Fruit fly (Drosophila melanogaster) whole organism, wandering third instar larva: ENCODE measurements around the gene CG13675.
A peak's percentile ranks its signal among the peaks of the same experiment; 100 is the strongest.

Experiments used
- CG32264 ChIP-seq: fragments of 200-800 bp; sonication (Bioruptor generic); optimal IDR thresholded peaks from 2 replicates; lab custom pipeline; 2016; ENCODE audit warnings: missing biosample characterization, missing genetic modification characterization
- CG9705 ChIP-seq: fragments of 200-800 bp; sonication (Bioruptor generic); optimal IDR thresholded peaks from 2 replicates; lab custom pipeline; 2018; ENCODE audit warnings: missing biosample characterization, mild to moderate bottlenecking, missing genetic modification characterization
- CrebA ChIP-seq: fragments of 200-800 bp; sonication (Bioruptor generic); optimal IDR thresholded peaks from 2 replicates; lab custom pipeline; 2016; ENCODE audit warnings: missing biosample characterization, mild to moderate bottlenecking, missing genetic modification characterization, borderline replicate concordance
- Dfd ChIP-seq: fragments of >200 bp; optimal IDR thresholded peaks from 2 replicates; lab custom pipeline; 2017; ENCODE audit warnings: missing biosample characterization, missing genetic modification characterization
- Dif ChIP-seq: fragments of 200-275, 200-300 bp; sonication (Bioruptor generic); optimal IDR thresholded peaks from 2 replicates; lab custom pipeline; 2018; ENCODE audit warnings: missing biosample characterization, missing genetic modification characterization; ENCODE audit not compliant: partially characterized antibody
- GATAd ChIP-seq: sonication (Bioruptor generic); optimal IDR thresholded peaks from 2 replicates; lab custom pipeline; 2016; ENCODE audit warnings: missing biosample characterization, missing genetic modification characterization
- HLH106 ChIP-seq: fragments of 200-800 bp; optimal IDR thresholded peaks from 3 replicates; lab custom pipeline; 2019; ENCODE audit warnings: missing biosample characterization, mild to moderate bottlenecking, missing genetic modification characterization, moderate library complexity
- Hnf4 ChIP-seq: fragments of 200-800 bp; sonication (Bioruptor generic); optimal IDR thresholded peaks from 2 replicates; lab custom pipeline; 2016; ENCODE audit warnings: missing biosample characterization, mild to moderate bottlenecking, missing genetic modification characterization
- Hr78 ChIP-seq: fragments of >200 bp; optimal IDR thresholded peaks from 2 replicates; lab custom pipeline; 2017; ENCODE audit warnings: missing biosample characterization, missing genetic modification characterization
- Hr83 ChIP-seq: fragments of 200-300 bp; sonication (Bioruptor generic); optimal IDR thresholded peaks from 2 replicates; lab custom pipeline; 2016; ENCODE audit warnings: missing biosample characterization, mild to moderate bottlenecking, missing genetic modification characterization, moderate library complexity; ENCODE audit not compliant: poor library complexity, severe bottlenecking
- Mio ChIP-seq: sonication (Bioruptor generic); optimal IDR thresholded peaks from 2 replicates; lab custom pipeline; 2016; ENCODE audit warnings: missing biosample characterization, missing genetic modification characterization
- OdsH ChIP-seq: fragments of 200-800 bp; sonication (Bioruptor generic); optimal IDR thresholded peaks from 2 replicates; lab custom pipeline; 2016; ENCODE audit warnings: missing biosample characterization, mild to moderate bottlenecking, missing genetic modification characterization
- Rel ChIP-seq, 2 experiments: fragments of 200-800 bp; sonication (Bioruptor generic) in 1 of 2; optimal IDR thresholded peaks; 2 replicates in 1 of 2; 3 replicates in 1 of 2; lab custom pipeline; 2016 to 2019; ENCODE audit warnings: mild to moderate bottlenecking in 2 of 2, missing biosample characterization in 2 of 2, missing genetic modification characterization in 2 of 2, moderate library complexity in 1 of 2
- Sp1 ChIP-seq: fragments of 200-800 bp; sonication (Bioruptor generic); optimal IDR thresholded peaks from 3 replicates; lab custom pipeline; 2019; ENCODE audit warnings: missing biosample characterization, mild to moderate bottlenecking, missing genetic modification characterization, moderate library complexity
- Vsx2 ChIP-seq: fragments of 200-300, 225-300 bp; sonication (Bioruptor generic); optimal IDR thresholded peaks from 2 replicates; lab custom pipeline; 2018; ENCODE audit warnings: missing biosample characterization, missing genetic modification characterization; ENCODE audit not compliant: partially characterized antibody
- br ChIP-seq: fragments of 200-800 bp; sonication (Bioruptor generic); optimal IDR thresholded peaks from 2 replicates; lab custom pipeline; 2016; ENCODE audit warnings: missing biosample characterization, missing genetic modification characterization
- brk ChIP-seq: fragments of 200-800 bp; sonication (Bioruptor generic); optimal IDR thresholded peaks from 2 replicates; lab custom pipeline; 2016; ENCODE audit warnings: missing biosample characterization, mild to moderate bottlenecking, missing genetic modification characterization
- dl ChIP-seq, 2 experiments: fragments of 175-275, 200-275 bp in 1 of 2; fragments of 200-275 bp in 1 of 2; sonication (Bioruptor generic); optimal IDR thresholded peaks; lab custom pipeline; 2018; ENCODE audit warnings: mild to moderate bottlenecking in 2 of 2, missing biosample characterization in 2 of 2, missing genetic modification characterization in 2 of 2, moderate library complexity in 2 of 2; ENCODE audit not compliant: partially characterized antibody in 2 of 2, insufficient read depth in 1 of 2
- dmrt93B ChIP-seq: fragments of 200-800 bp; sonication (Bioruptor generic); optimal IDR thresholded peaks from 2 replicates; lab custom pipeline; 2018; ENCODE audit warnings: missing biosample characterization, mild to moderate bottlenecking, missing genetic modification characterization
- ey ChIP-seq: fragments of 200-800 bp; sonication (Bioruptor generic); optimal IDR thresholded peaks from 2 replicates; lab custom pipeline; 2016; ENCODE audit warnings: missing biosample characterization, missing genetic modification characterization
- foxo ChIP-seq, 2 experiments: fragments of 200-800 bp; sonication (Bioruptor generic); optimal IDR thresholded peaks; 2 replicates in 1 of 2; 3 replicates in 1 of 2; lab custom pipeline; 2016 to 2017; ENCODE audit warnings: missing biosample characterization in 2 of 2, missing genetic modification characterization in 2 of 2
- fru ChIP-seq: fragments of 200-800 bp; sonication (Bioruptor generic); optimal IDR thresholded peaks from 3 replicates; lab custom pipeline; 2016; ENCODE audit warnings: missing biosample characterization, mild to moderate bottlenecking, missing genetic modification characterization
- h ChIP-seq: fragments of 200-800 bp; sonication (Bioruptor generic); optimal IDR thresholded peaks from 3 replicates; lab custom pipeline; 2016; ENCODE audit warnings: missing biosample characterization, mild to moderate bottlenecking, missing genetic modification characterization
- jim ChIP-seq: fragments of 175-275, 200-325 bp; sonication (Bioruptor generic); optimal IDR thresholded peaks from 2 replicates; lab custom pipeline; 2016; ENCODE audit warnings: missing biosample characterization, mild to moderate bottlenecking, missing genetic modification characterization
- lola ChIP-seq: fragments of >200 bp; optimal IDR thresholded peaks from 2 replicates; lab custom pipeline; 2017; ENCODE audit warnings: missing biosample characterization, missing genetic modification characterization
- pan ChIP-seq: fragments of >200 bp; optimal IDR thresholded peaks from 2 replicates; lab custom pipeline; 2017
- psq ChIP-seq: fragments of 200-800 bp; sonication (Bioruptor generic); optimal IDR thresholded peaks from 3 replicates; lab custom pipeline; 2017; ENCODE audit warnings: missing biosample characterization, mild to moderate bottlenecking, missing genetic modification characterization, moderate library complexity
- rgr ChIP-seq: fragments of 200-800 bp; sonication (Bioruptor generic); optimal IDR thresholded peaks from 3 replicates; lab custom pipeline; 2016; ENCODE audit warnings: missing biosample characterization, mild to moderate bottlenecking, missing genetic modification characterization
- sage ChIP-seq: fragments of 200-800 bp; sonication (Bioruptor generic); optimal IDR thresholded peaks from 2 replicates; lab custom pipeline; 2016; ENCODE audit warnings: missing biosample characterization, mild to moderate bottlenecking, missing genetic modification characterization
- sv ChIP-seq: fragments of 200-800 bp; sonication (Bioruptor generic); optimal IDR thresholded peaks from 3 replicates; lab custom pipeline; 2016; ENCODE audit warnings: missing biosample characterization, missing genetic modification characterization
- tai ChIP-seq: sonication (Bioruptor generic); optimal IDR thresholded peaks from 2 replicates; lab custom pipeline; 2016; ENCODE audit warnings: missing biosample characterization, missing genetic modification characterization
- usp ChIP-seq: fragments of >200 bp; optimal IDR thresholded peaks from 2 replicates; lab custom pipeline; 2017; ENCODE audit warnings: missing biosample characterization, missing genetic modification characterization
- woc ChIP-seq: sonication (Bioruptor generic); optimal IDR thresholded peaks from 2 replicates; lab custom pipeline; 2016; ENCODE audit warnings: missing biosample characterization, mild to moderate bottlenecking, missing genetic modification characterization

Gene CG13675

dm6 chr3L:8153206-8153996, 11.9 kb downstream of the CG13675 start:
- TF ChIP-seq rgr (GFP tag; lab: Kevin White, UChicago) (peak; percentile 45), usp (no peak), foxo (GFP tag; optimal IDR thresholded peaks at IDR 0.05; lab: Kevin White, UChicago) (peak in 1 of 2 experiments; percentile 6), OdsH (GFP tag; lab: Kevin White, UChicago) (no peak), br (peak; percentile 8), dmrt93B (GFP tag; lab: Kevin White, UChicago) (peak; percentile 16), Hr78 (GFP tag; lab: Kevin White, UChicago) (no peak), h (GFP tag; lab: Kevin White, UChicago) (peak; percentile 2), Hr83 (GFP tag; lab: Kevin White, UChicago) (no peak), sv (GFP tag; lab: Kevin White, UChicago) (peak; percentile 39), ey (peak; percentile 47), dl (GFP tag; optimal IDR thresholded peaks at IDR 0.05; lab: Kevin White, UChicago; ENCODE audit: insufficient read depth in 1 of 2, partially characterized antibody in 2 of 2) (no peak), HLH106 (peak; percentile 10), fru (GFP tag; lab: Kevin White, UChicago) (peak; percentile 64), GATAd (GFP tag; lab: Kevin White, UChicago) (no peak), woc (GFP tag; lab: Kevin White, UChicago) (peak; percentile 16)

dm6 chr3L:8151727-8152199, 13.6 kb downstream of the CG13675 start, which contains the start of gene CG13676:
Gene CG13676 (minus strand): TSS chr3L:8151813.
- TF ChIP-seq tai (no peak), foxo (GFP tag; optimal IDR thresholded peaks at IDR 0.05; lab: Kevin White, UChicago) (no peak), woc (GFP tag; lab: Kevin White, UChicago) (no peak), Mio (GFP tag; lab: Kevin White, UChicago) (no peak), Hr78 (GFP tag; lab: Kevin White, UChicago) (no peak), fru (GFP tag; lab: Kevin White, UChicago) (no peak), dmrt93B (GFP tag; lab: Kevin White, UChicago) (no peak), Hnf4 (GFP tag; lab: Kevin White, UChicago) (no peak), Sp1 (GFP tag; lab: Kevin White, UChicago) (peak; percentile 6), Rel (GFP tag; optimal IDR thresholded peaks at IDR 0.05; lab: Kevin White, UChicago) (peak; percentile 76), Rel (tag; optimal IDR thresholded peaks at IDR 0.05; lab: Kevin White, UChicago) (no peak), brk (GFP tag; lab: Kevin White, UChicago) (no peak), usp (no peak), Vsx2 (GFP tag; lab: Kevin White, UChicago) (peak; percentile 67), HLH106 (no peak), CrebA (GFP tag; lab: Kevin White, UChicago) (peak; percentile 20), jim (GFP tag; lab: Kevin White, UChicago) (no peak), CG9705 (GFP tag; lab: Kevin White, UChicago) (no peak), Dfd (GFP tag; lab: Kevin White, UChicago) (no peak), h (GFP tag; lab: Kevin White, UChicago) (no peak), GATAd (GFP tag; lab: Kevin White, UChicago) (no peak), dl (GFP tag; optimal IDR thresholded peaks at IDR 0.05; lab: Kevin White, UChicago; ENCODE audit: insufficient read depth in 1 of 2, partially characterized antibody in 2 of 2) (peak; percentile 79 to 83), Dif (peak; percentile 44), sage (GFP tag; lab: Kevin White, UChicago) (no peak)

- peak; percentile 23 for TF ChIP-seq HLH106
- TF ChIP-seq Hr78 (GFP tag; lab: Kevin White, UChicago) = no peak
Measured at dm6 chr3L:8150812-8151211, 14.5 kb downstream of the CG13675 start.

dm6 chr3L:8150284-8150683, 15.0 kb downstream of the CG13675 start:
- no peak for TF ChIP-seq CG9705 (GFP tag; lab: Kevin White, UChicago)
- TF ChIP-seq pan (lab: Kevin White, UChicago) = no peak
- no peak for TF ChIP-seq jim (GFP tag; lab: Kevin White, UChicago)
- no peak for TF ChIP-seq Hr78 (GFP tag; lab: Kevin White, UChicago)
- TF ChIP-seq CrebA (GFP tag; lab: Kevin White, UChicago) = no peak
- TF ChIP-seq rgr (GFP tag; lab: Kevin White, UChicago) = no peak
- no peak for TF ChIP-seq Vsx2 (GFP tag; lab: Kevin White, UChicago)
- no peak for TF ChIP-seq psq (GFP tag; lab: Kevin White, UChicago)
- no peak for TF ChIP-seq tai
- TF ChIP-seq lola (GFP tag; lab: Kevin White, UChicago) = no peak
- no peak for TF ChIP-seq CG32264 (GFP tag; lab: Kevin White, UChicago)
